Worm (Caenorhabditis elegans) whole organism, L2 larva: ENCODE measurements around the gene pars-1.

Experiments used
- C34F6.9 ChIP-seq: fragments of 150-350 bp; optimal IDR thresholded peaks from 2 replicates; lab custom pipeline; 2014; ENCODE audit warnings: missing biosample characterization, missing genetic modification characterization
- F13H6.1 ChIP-seq: sonication (generic microtip); optimal IDR thresholded peaks from 2 replicates; lab custom pipeline; 2016; ENCODE audit warnings: missing genetic modification characterization, missing compliant biosample characterization
- Y55F3AM.14 ChIP-seq: fragments of 200-800 bp; sonication (Bioruptor generic); optimal IDR thresholded peaks from 2 replicates; lab custom pipeline; 2018; ENCODE audit warnings: mild to moderate bottlenecking, missing genetic modification characterization, missing compliant biosample characterization
- ZK546.5 ChIP-seq: sonication (generic microtip); optimal IDR thresholded peaks from 2 replicates; lab custom pipeline; 2017; ENCODE audit warnings: missing biosample characterization, missing genetic modification characterization
- alr-1 ChIP-seq: fragments of 150-350 bp; optimal IDR thresholded peaks from 2 replicates; lab custom pipeline; 2014; ENCODE audit warnings: missing biosample characterization, missing genetic modification characterization
- aly-2 ChIP-seq: fragments of 150-350 bp; optimal IDR thresholded peaks from 2 replicates; lab custom pipeline; 2014; ENCODE audit warnings: missing biosample characterization, missing genetic modification characterization
- blmp-1 ChIP-seq: sonication (generic microtip); optimal IDR thresholded peaks from 2 replicates; lab custom pipeline; 2017; ENCODE audit warnings: missing genetic modification characterization, mild to moderate bottlenecking, missing compliant biosample characterization, antibody characterized with exemption, moderate library complexity; ENCODE audit not compliant: insufficient read depth
- ceh-82 ChIP-seq: fragments of 150-350 bp; optimal IDR thresholded peaks from 2 replicates; lab custom pipeline; 2014; ENCODE audit warnings: missing biosample characterization, missing genetic modification characterization
- crh-2 ChIP-seq: sonication (generic microtip); optimal IDR thresholded peaks from 2 replicates; lab custom pipeline; 2017; ENCODE audit warnings: missing biosample characterization, missing genetic modification characterization
- dmd-4 ChIP-seq: sonication (generic microtip); optimal IDR thresholded peaks from 2 replicates; lab custom pipeline; 2017; ENCODE audit warnings: missing biosample characterization, missing genetic modification characterization
- egl-27 ChIP-seq: sonication (generic microtip); optimal IDR thresholded peaks from 3 replicates; lab custom pipeline; 2017; ENCODE audit warnings: missing biosample characterization, missing genetic modification reagents, missing genetic modification characterization
- elt-1 ChIP-seq: fragments of 150-350 bp; optimal IDR thresholded peaks from 2 replicates; lab custom pipeline; 2014; ENCODE audit warnings: missing biosample characterization, missing genetic modification characterization
- elt-3 ChIP-seq: sonication (generic microtip); optimal IDR thresholded peaks from 2 replicates; lab custom pipeline; 2017; ENCODE audit warnings: missing biosample characterization, missing genetic modification characterization
- fos-1 ChIP-seq: fragments of 150-350 bp; optimal IDR thresholded peaks from 2 replicates; lab custom pipeline; 2014; ENCODE audit warnings: missing biosample characterization, missing genetic modification characterization
- gmeb-1 ChIP-seq: fragments of 150-350 bp; optimal IDR thresholded peaks from 2 replicates; lab custom pipeline; 2014; ENCODE audit warnings: missing biosample characterization, missing genetic modification characterization
- lin-11 ChIP-seq: fragments of 150-350 bp; sonication (generic microtip); optimal IDR thresholded peaks from 2 replicates; lab custom pipeline; 2014; ENCODE audit warnings: missing biosample characterization, missing genetic modification characterization, inconsistent platforms, mixed read lengths
- lin-13 ChIP-seq: fragments of 150-350 bp; optimal IDR thresholded peaks from 2 replicates; lab custom pipeline; 2014; ENCODE audit warnings: missing biosample characterization, missing genetic modification reagents, missing genetic modification characterization
- lsy-2 ChIP-seq, 2 experiments: fragments of 150-350 bp in 1 of 2; sonication (generic microtip) in 1 of 2; optimal IDR thresholded peaks; 2 replicates each; lab custom pipeline; 2014 to 2017; ENCODE audit warnings: missing biosample characterization in 2 of 2, missing genetic modification characterization in 2 of 2
- mab-5 ChIP-seq: fragments of 150-350 bp; optimal IDR thresholded peaks from 2 replicates; lab custom pipeline; 2014; ENCODE audit warnings: missing biosample characterization, missing genetic modification characterization
- mbf-1 ChIP-seq: sonication (generic microtip); optimal IDR thresholded peaks from 2 replicates; lab custom pipeline; 2017; ENCODE audit warnings: missing biosample characterization, missing genetic modification characterization
- nhr-10 ChIP-seq: sonication (generic microtip); optimal IDR thresholded peaks from 2 replicates; lab custom pipeline; 2017; ENCODE audit warnings: missing biosample characterization, missing genetic modification characterization
- nhr-12 ChIP-seq: fragments of 150-350 bp; optimal IDR thresholded peaks from 2 replicates; lab custom pipeline; 2014; ENCODE audit warnings: missing biosample characterization, missing genetic modification characterization
- nhr-129 ChIP-seq: fragments of 150-350 bp; optimal IDR thresholded peaks from 2 replicates; lab custom pipeline; 2014; ENCODE audit warnings: missing biosample characterization, missing genetic modification characterization
- nhr-21 ChIP-seq: fragments of 150-350 bp; optimal IDR thresholded peaks from 2 replicates; lab custom pipeline; 2014; ENCODE audit warnings: missing biosample characterization, missing genetic modification characterization
- nhr-23 ChIP-seq: fragments of 150-350 bp; optimal IDR thresholded peaks from 2 replicates; lab custom pipeline; 2014; ENCODE audit warnings: missing biosample characterization, missing genetic modification reagents, missing genetic modification characterization
- nhr-25 ChIP-seq: fragments of 150-350 bp; sonication (generic microtip); optimal IDR thresholded peaks from 3 replicates; lab custom pipeline; 2014; ENCODE audit warnings: missing biosample characterization, missing genetic modification characterization
- nhr-6 ChIP-seq: fragments of 150-350 bp; optimal IDR thresholded peaks from 2 replicates; lab custom pipeline; 2014; ENCODE audit warnings: missing biosample characterization, missing genetic modification characterization
- nhr-77 ChIP-seq: fragments of 150-350 bp; optimal IDR thresholded peaks from 2 replicates; lab custom pipeline; 2014; ENCODE audit warnings: missing biosample characterization, missing genetic modification characterization
- peb-1 ChIP-seq: fragments of 150-350 bp; optimal IDR thresholded peaks from 2 replicates; lab custom pipeline; 2014; ENCODE audit warnings: missing biosample characterization, missing genetic modification characterization
- sem-4 ChIP-seq: fragments of 150-350 bp; optimal IDR thresholded peaks from 2 replicates; lab custom pipeline; 2014; ENCODE audit warnings: missing biosample characterization, missing genetic modification reagents, missing genetic modification characterization
- skn-1 ChIP-seq: sonication (generic microtip); optimal IDR thresholded peaks from 2 replicates; lab custom pipeline; 2017; ENCODE audit warnings: missing biosample characterization, missing genetic modification characterization
- sma-3 ChIP-seq: sonication (generic microtip); optimal IDR thresholded peaks from 2 replicates; lab custom pipeline; 2016; ENCODE audit warnings: missing genetic modification reagents, missing genetic modification characterization, missing compliant biosample characterization
- sma-9 ChIP-seq, 2 experiments: fragments of 150-350 bp in 1 of 2; sonication (generic microtip) in 1 of 2; optimal IDR thresholded peaks; 2 replicates each; lab custom pipeline; 2014 to 2016; ENCODE audit warnings: missing genetic modification characterization in 2 of 2, mild to moderate bottlenecking in 1 of 2, missing biosample characterization in 1 of 2, missing compliant biosample characterization in 1 of 2, missing genetic modification reagents in 1 of 2, moderate library complexity in 1 of 2
- snpc-4 ChIP-seq: fragments of 150-350 bp; optimal IDR thresholded peaks from 2 replicates; lab custom pipeline; 2014; ENCODE audit warnings: missing biosample characterization, missing genetic modification characterization
- ztf-1 ChIP-seq: fragments of 200-800 bp; sonication (Bioruptor generic); conservative IDR thresholded peaks from 2 replicates; pipeline ENCODE4 v1.3.6; 2022; ENCODE audit warnings: missing genetic modification characterization, missing compliant biosample characterization
- ztf-11 ChIP-seq: sonication (generic microtip); optimal IDR thresholded peaks from 2 replicates; lab custom pipeline; 2017; ENCODE audit warnings: missing biosample characterization, missing genetic modification characterization
- ztf-4 ChIP-seq: fragments of 150-350 bp; optimal IDR thresholded peaks from 2 replicates; lab custom pipeline; 2014; ENCODE audit warnings: missing biosample characterization, missing genetic modification characterization

Gene pars-1

ce11 chrIII:7230841-7231240 is 8.0 kb upstream of the pars-1 start, which contains the start of gene R151.10:
Gene R151.10, minus strand, starts transcription at chrIII:7230941.
- no peak for TF ChIP-seq mab-5 (tag; lab: Kevin White, UChicago)
- TF ChIP-seq nhr-23 (tag; lab: Kevin White, UChicago) = no peak
- no peak for TF ChIP-seq sem-4 (tag; lab: Kevin White, UChicago)
- no peak for TF ChIP-seq nhr-25
- no peak for TF ChIP-seq nhr-21 (tag; lab: Kevin White, UChicago)

- TF ChIP-seq nhr-12 (tag; lab: Kevin White, UChicago) (no peak), mab-5 (tag; lab: Kevin White, UChicago) (no peak), nhr-10 (tag; lab: Kevin White, UChicago) (no peak), sem-4 (tag; lab: Kevin White, UChicago) (no peak), elt-3 (tag; lab: Kevin White, UChicago) (no peak), ZK546.5 (tag; lab: Kevin White, UChicago) (no peak), ceh-82 (tag; lab: Kevin White, UChicago) (no peak), C34F6.9 (tag; lab: Kevin White, UChicago) (no peak), nhr-25 (no peak), alr-1 (no peak), nhr-21 (tag; lab: Kevin White, UChicago) (no peak), elt-1 (tag; lab: Kevin White, UChicago) (no peak), mbf-1 (no peak), peb-1 (tag; lab: Kevin White, UChicago) (no peak), lin-13 (no peak), gmeb-1 (tag; lab: Kevin White, UChicago) (no peak), egl-27 (tag; lab: Kevin White, UChicago) (no peak), ztf-4 (tag; lab: Kevin White, UChicago) (no peak)
Observed at ce11 chrIII:7232782-7233181, 6.0 kb upstream of the pars-1 start, which contains the start of gene adr-2. Gene adr-2, minus strand, starts transcription at chrIII:7232882.

DNA sequence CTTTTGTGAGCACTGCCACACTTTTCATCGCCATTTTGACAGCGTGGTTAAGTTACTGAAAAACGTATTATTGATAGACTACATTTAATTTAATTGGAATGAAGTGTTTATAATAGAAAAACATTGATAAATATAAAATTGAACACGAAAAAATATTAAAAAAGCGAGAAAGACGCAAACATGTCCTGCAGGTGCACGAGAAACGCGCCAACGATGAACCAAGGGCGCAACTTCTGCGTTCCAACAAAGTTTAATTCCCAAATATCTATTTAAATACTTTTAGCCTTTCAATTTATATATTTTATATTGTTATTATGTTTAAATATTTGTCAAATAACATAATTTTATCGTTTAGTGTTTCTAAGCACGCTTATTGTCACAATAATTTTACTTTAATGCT is 4.7 kb upstream of the pars-1 start, which contains the start of gene ndus-8:
Gene ndus-8, minus strand, starts transcription at position 55 of the 400 bp plus-strand sequence.
- TF ChIP-seq snpc-4 (peak; percentile 74), nhr-25 (peak; percentile 69), Y55F3AM.14 (GFP tag; lab: Kevin White, UChicago) (no peak), mab-5 (tag; lab: Kevin White, UChicago) (no peak), dmd-4 (tag; lab: Kevin White, UChicago) (no peak), nhr-6 (peak; percentile 32), F13H6.1 (peak; percentile 40), ztf-4 (tag; lab: Kevin White, UChicago) (peak; percentile 59), lin-11 (tag; lab: Kevin White, UChicago) (peak; percentile 54), gmeb-1 (tag; lab: Kevin White, UChicago) (peak; percentile 75), lin-13 (peak; percentile 60), egl-27 (tag; lab: Kevin White, UChicago) (peak; percentile 59), skn-1 (no peak), crh-2 (tag; lab: Kevin White, UChicago) (peak; percentile 67), nhr-21 (tag; lab: Kevin White, UChicago) (peak; percentile 54), nhr-129 (tag; lab: Kevin White, UChicago) (peak; percentile 43), sma-9 (GFP tag; optimal IDR thresholded peaks at IDR 0.05; lab: Kevin White, UChicago) (peak; percentile 86), sma-9 (tag; optimal IDR thresholded peaks at IDR 0.05; lab: Kevin White, UChicago) (no peak), sma-3 (GFP tag; lab: Kevin White, UChicago) (peak; percentile 58), ztf-11 (tag; lab: Kevin White, UChicago) (no peak), aly-2 (no peak), nhr-77 (tag; lab: Kevin White, UChicago) (no peak), fos-1 (peak; percentile 7), lsy-2 (tag; optimal IDR thresholded peaks at IDR 0.05; lab: Kevin White, UChicago) (peak; percentile 61 to 86), elt-1 (tag; lab: Kevin White, UChicago) (no peak), ZK546.5 (tag; lab: Kevin White, UChicago) (no peak), elt-3 (tag; lab: Kevin White, UChicago) (no peak), ztf-1 (GFP tag; lab: Robert Waterston, UW) (no peak), C34F6.9 (tag; lab: Kevin White, UChicago) (peak; percentile 79), sem-4 (tag; lab: Kevin White, UChicago) (peak; percentile 36), nhr-23 (tag; lab: Kevin White, UChicago) (no peak), blmp-1 (tag; lab: Kevin White, UChicago) (no peak)
